Fruit fly (Drosophila melanogaster) Kc167 (cell line): Measurements from ENCODE around the gene CG13384.

ENCODE experiments used
- Myc ChIP-seq: fragments of >200 bp; optimal IDR thresholded peaks from 2 replicates; lab custom pipeline; 2017; ENCODE audit warnings: missing external identifiers
- Sin3A ChIP-seq: fragments of >200 bp; optimal IDR thresholded peaks from 2 replicates; lab custom pipeline; 2018; ENCODE audit warnings: missing external identifiers
- h ChIP-seq: fragments of >200 bp; optimal IDR thresholded peaks from 3 replicates; lab custom pipeline; 2018; ENCODE audit warnings: missing external identifiers
- insv ChIP-seq: fragments of >200 bp; optimal IDR thresholded peaks from 3 replicates; lab custom pipeline; 2018; ENCODE audit warnings: missing external identifiers
- psq ChIP-seq: fragments of >200 bp; optimal IDR thresholded peaks from 2 replicates; lab custom pipeline; 2017; ENCODE audit warnings: missing external identifiers
- ttk ChIP-seq: sonication (Bioruptor generic); optimal IDR thresholded peaks from 2 replicates; lab custom pipeline; 2017; ENCODE audit warnings: missing external identifiers

DNA sequence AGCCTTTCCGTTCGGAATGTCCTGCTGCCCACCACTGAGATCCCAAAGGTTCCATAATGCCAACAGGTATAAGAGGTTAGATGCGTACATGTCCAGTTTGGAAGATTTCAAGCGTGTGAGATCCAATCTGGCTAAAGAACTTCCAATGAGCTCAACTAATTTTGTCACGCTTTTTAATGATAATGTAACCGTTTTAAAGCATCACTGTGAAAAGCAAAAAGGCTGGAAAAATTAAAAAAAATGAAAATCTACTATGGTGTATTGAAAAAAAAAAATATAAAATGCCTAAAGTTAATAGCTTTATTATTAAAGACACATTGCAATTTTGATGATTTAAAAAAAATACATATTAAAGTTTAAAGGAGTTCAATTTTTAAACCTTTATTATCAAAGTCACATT lies 8.9 kb downstream of the CG13384 start, which contains the start of gene Acp29AB:
- no peak for TF ChIP-seq psq (lab: Kevin White, UChicago)
- TF ChIP-seq h = no peak
- TF ChIP-seq Myc (lab: Kevin White, UChicago) = no peak
- no peak for TF ChIP-seq insv (lab: Kevin White, UChicago)
- TF ChIP-seq Sin3A (lab: Kevin White, UChicago) = no peak
- no peak for TF ChIP-seq ttk (lab: Kevin White, UChicago)
